Fruit fly (Drosophila melanogaster) whole organism, embryonic: ENCODE results near the gene Tsp74F.

ENCODE experiments used
- Blimp-1 ChIP-seq: fragments of 200-800 bp; sonication (Bioruptor generic); optimal IDR thresholded peaks from 3 replicates; lab custom pipeline; 2018; ENCODE audit warnings: missing biosample characterization, missing genetic modification characterization, mild to moderate bottlenecking, moderate library complexity, missing genetic modification reagents
- CG10654 ChIP-seq: fragments of 200-800 bp; sonication (Bioruptor generic); optimal IDR thresholded peaks from 2 replicates; lab custom pipeline; 2016; ENCODE audit warnings: missing biosample characterization, missing genetic modification characterization
- CG11247 ChIP-seq: fragments of 200-800 bp; sonication (Bioruptor generic); IDR thresholded peaks from 2 replicates; pipeline ENCODE4 v1.3.6; 2022; ENCODE audit warnings: missing biosample characterization, missing genetic modification characterization
- CG14965 ChIP-seq: fragments of 200-800 bp; sonication (Bioruptor generic); optimal IDR thresholded peaks from 2 replicates; lab custom pipeline; 2016; ENCODE audit warnings: missing biosample characterization, missing genetic modification characterization, borderline replicate concordance
- CG1529 ChIP-seq: fragments of 200-800 bp; sonication (Bioruptor generic); optimal IDR thresholded peaks from 3 replicates; lab custom pipeline; 2018; ENCODE audit warnings: missing biosample characterization, missing genetic modification characterization
- CG17802 ChIP-seq: fragments of 200-800 bp; sonication (Bioruptor generic); optimal IDR thresholded peaks from 2 replicates; lab custom pipeline; 2018; ENCODE audit warnings: missing biosample characterization, mild to moderate bottlenecking, missing genetic modification characterization, moderate library complexity
- bcd ChIP-seq: fragments of 200-800 bp; sonication (Bioruptor generic); optimal IDR thresholded peaks from 2 replicates; lab custom pipeline; 2017; ENCODE audit warnings: missing biosample characterization, mild to moderate bottlenecking, missing genetic modification characterization
- fru ChIP-seq: fragments of >200 bp; optimal IDR thresholded peaks from 2 replicates; lab custom pipeline; 2017
- gfzf ChIP-seq: fragments of 200-800 bp; sonication (Bioruptor generic); optimal IDR thresholded peaks from 2 replicates; lab custom pipeline; 2016; ENCODE audit warnings: missing biosample characterization, mild to moderate bottlenecking, missing genetic modification characterization, moderate library complexity
- slp2 ChIP-seq: fragments of 200-800 bp; sonication (Bioruptor generic); optimal IDR thresholded peaks from 2 replicates; lab custom pipeline; 2016; ENCODE audit warnings: missing biosample characterization, missing genetic modification characterization
- tna ChIP-seq: fragments of 200-800 bp; sonication (Bioruptor generic); IDR thresholded peaks from 2 replicates; pipeline ENCODE4 v1.3.6; 2022; ENCODE audit warnings: missing biosample characterization, missing genetic modification characterization; ENCODE audit not compliant: partially characterized antibody
- unc-4 ChIP-seq: fragments of 200-800 bp; sonication (Bioruptor generic); IDR thresholded peaks from 2 replicates; pipeline ENCODE4 v1.3.6; 2022; ENCODE audit warnings: missing biosample characterization, missing genetic modification characterization; ENCODE audit not compliant: partially characterized antibody

DNA sequence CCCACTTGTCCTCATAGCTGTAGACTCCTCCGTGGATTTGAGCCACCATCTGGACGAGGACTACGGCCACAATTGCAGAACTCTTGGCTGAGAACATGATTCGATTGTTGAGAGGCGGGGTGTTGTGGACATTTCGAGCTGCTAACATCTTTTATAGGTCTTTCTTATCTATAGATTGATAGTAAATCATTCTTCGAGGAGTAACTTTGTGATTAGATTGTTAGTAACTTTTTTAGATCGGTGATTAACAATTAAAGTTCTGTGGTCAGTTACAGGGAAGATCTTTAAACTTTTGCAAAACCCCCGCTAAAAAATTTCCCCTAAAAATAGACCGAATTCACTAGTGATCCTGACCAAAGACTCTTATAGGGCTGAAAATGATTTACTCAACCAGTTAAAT is 9.1 kb downstream of the Tsp74F start, which contains the start of gene CG16775:
- TF ChIP-seq CG10654 = no peak
- TF ChIP-seq gfzf (GFP tag; lab: Kevin White, UChicago) = no peak
- TF ChIP-seq fru (lab: Kevin White, UChicago) = no peak
- no peak for TF ChIP-seq CG11247 (GFP tag; lab: Robert Waterston, UW)
- TF ChIP-seq CG17802 (tag; lab: Kevin White, UChicago) = no peak
- TF ChIP-seq bcd (GFP tag; lab: Kevin White, UChicago) = no peak
- TF ChIP-seq CG1529 (GFP tag; lab: Kevin White, UChicago) = no peak
- no peak for TF ChIP-seq tna
- TF ChIP-seq unc-4 (GFP tag; lab: Robert Waterston, UW) = no peak
- TF ChIP-seq Blimp-1 (GFP tag; lab: Kevin White, UChicago) = no peak
- no peak for TF ChIP-seq slp2 (GFP tag; lab: Kevin White, UChicago)
- TF ChIP-seq CG14965 (GFP tag; lab: Kevin White, UChicago) = no peak
